Worm (Caenorhabditis elegans): Measurements from ENCODE around the gene T03F7.5.

DNA sequence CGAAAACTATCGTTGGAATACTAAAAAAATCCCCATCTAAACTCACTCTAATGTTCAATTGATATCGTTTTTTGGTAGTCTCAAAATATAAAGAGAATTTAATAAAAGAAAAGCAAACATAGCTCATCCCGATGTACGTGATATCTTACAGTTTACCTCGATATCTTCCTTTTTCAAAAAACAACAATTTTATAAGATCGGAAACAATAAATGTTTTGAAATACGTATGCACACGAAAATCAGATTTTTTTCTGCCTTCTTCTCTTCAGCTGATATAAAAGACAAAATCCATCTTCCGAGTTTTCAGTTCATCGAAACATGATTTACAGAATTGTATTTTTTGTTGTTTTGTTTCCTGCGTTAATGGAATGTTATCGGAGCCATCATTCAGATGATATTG, 27.5 kb downstream of the T03F7.5 start, which contains the start of gene clec-222:
- TF ChIP-seq elt-1 (tag; optimal IDR thresholded peaks at IDR 0.05; ENCODE audit: borderline replicate concordance, insufficient read depth) (no peak), nhr-12 (tag; optimal IDR thresholded peaks at IDR 0.05) (no peak), M03D4.4 (tag; optimal IDR thresholded peaks at IDR 0.05) (no peak), ztf-11 (tag; optimal IDR thresholded peaks at IDR 0.05) (no peak), drap-1 (GFP tag; optimal IDR thresholded peaks at IDR 0.05) (no peak), flh-1 (GFP tag; optimal IDR thresholded peaks at IDR 0.05) (no peak), sptf-1 (tag; optimal IDR thresholded peaks at IDR 0.05) (no peak), unc-39 (tag; optimal IDR thresholded peaks at IDR 0.05) (no peak), tbx-8 (GFP tag; optimal IDR thresholded peaks at IDR 0.05) (no peak), blmp-1 (tag; optimal IDR thresholded peaks at IDR 0.05) (no peak), nhr-237 (tag; optimal IDR thresholded peaks at IDR 0.05) (no peak)
